Worm (Caenorhabditis elegans) whole organism, mixed stage, embryonic: ENCODE results near the gene ula-1.

Source experiments
- ceh-83 ChIP-seq: fragments of 200-800 bp; sonication (Bioruptor generic); optimal IDR thresholded peaks from 2 replicates; lab custom pipeline; 2018; ENCODE audit warnings: mild to moderate bottlenecking, missing genetic modification characterization, missing compliant biosample characterization
- ces-1 ChIP-seq: fragments of 150-350 bp; optimal IDR thresholded peaks from 2 replicates; lab custom pipeline; 2014; ENCODE audit warnings: missing biosample characterization, missing genetic modification reagents, missing genetic modification characterization
- elt-3 ChIP-seq: fragments of 150-350 bp; optimal IDR thresholded peaks from 2 replicates; lab custom pipeline; 2014; ENCODE audit warnings: missing biosample characterization, missing genetic modification characterization
- ham-2 ChIP-seq: fragments of 200-800 bp; sonication (Bioruptor generic); optimal IDR thresholded peaks from 2 replicates; lab custom pipeline; 2018; ENCODE audit warnings: mild to moderate bottlenecking, missing genetic modification characterization, missing compliant biosample characterization
- lin-13 ChIP-seq: fragments of 150-350 bp; optimal IDR thresholded peaks from 2 replicates; lab custom pipeline; 2014; ENCODE audit warnings: missing biosample characterization, missing genetic modification characterization
- mep-1 ChIP-seq: fragments of 150-350 bp; optimal IDR thresholded peaks from 2 replicates; lab custom pipeline; 2017; ENCODE audit warnings: missing biosample characterization, missing genetic modification reagents, missing genetic modification characterization, inconsistent platforms
- nhr-12 ChIP-seq: fragments of 150-350 bp; optimal IDR thresholded peaks from 2 replicates; lab custom pipeline; 2014; ENCODE audit warnings: missing biosample characterization, missing genetic modification characterization
- nhr-28 ChIP-seq: fragments of 150-350 bp; optimal IDR thresholded peaks from 2 replicates; lab custom pipeline; 2014; ENCODE audit warnings: missing biosample characterization, missing genetic modification characterization
- nhr-76 ChIP-seq: sonication (generic microtip); optimal IDR thresholded peaks from 2 replicates; lab custom pipeline; 2017; ENCODE audit warnings: missing biosample characterization, missing genetic modification characterization
- sptf-1 ChIP-seq: sonication (generic microtip); optimal IDR thresholded peaks from 2 replicates; lab custom pipeline; 2017; ENCODE audit warnings: mild to moderate bottlenecking, missing genetic modification characterization, moderate library complexity, missing compliant biosample characterization
- unc-39 ChIP-seq: fragments of 150-350 bp; optimal IDR thresholded peaks from 2 replicates; lab custom pipeline; 2014; ENCODE audit warnings: missing biosample characterization, missing genetic modification characterization
- unc-62 ChIP-seq: fragments of 150-350 bp; optimal IDR thresholded peaks from 2 replicates; lab custom pipeline; 2014; ENCODE audit warnings: missing biosample characterization, missing genetic modification reagents, missing genetic modification characterization
- ztf-11 ChIP-seq: fragments of 150-350 bp; optimal IDR thresholded peaks from 2 replicates; lab custom pipeline; 2014; ENCODE audit warnings: missing biosample characterization, missing genetic modification characterization

DNA sequence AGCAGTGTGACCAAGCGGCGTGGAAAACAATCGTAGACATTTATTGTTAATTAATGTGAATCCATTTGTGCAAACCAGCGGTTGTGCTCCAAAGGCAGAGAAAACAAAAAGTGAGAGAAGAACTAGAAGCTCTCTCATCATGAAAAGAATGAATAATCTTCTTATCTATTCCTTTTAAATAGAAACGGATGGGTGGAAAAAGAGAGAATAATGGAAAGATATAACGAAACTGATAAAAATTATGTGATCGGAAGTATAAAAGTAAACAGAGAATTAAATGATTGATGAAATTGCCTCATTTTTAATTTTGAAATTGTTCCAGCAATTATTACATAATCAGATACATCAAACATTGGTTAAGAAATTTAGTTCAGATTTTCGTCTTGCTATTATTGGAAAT lies 36.7 kb downstream of the ula-1 start, which contains the start of gene clec-5:
- no peak for TF ChIP-seq mep-1
- TF ChIP-seq nhr-76 (tag; lab: Kevin White, UChicago) = no peak
- TF ChIP-seq unc-39 (tag; lab: Kevin White, UChicago) = no peak
- no peak for TF ChIP-seq ham-2 (GFP tag; lab: Kevin White, UChicago)
- TF ChIP-seq lin-13 (tag; lab: Kevin White, UChicago) = no peak
- TF ChIP-seq ztf-11 (tag; lab: Kevin White, UChicago) = no peak
- TF ChIP-seq nhr-28 = no peak
- TF ChIP-seq elt-3 (tag; lab: Kevin White, UChicago) = no peak
- TF ChIP-seq ces-1 (GFP tag; lab: Kevin White, UChicago) = no peak
- no peak for TF ChIP-seq unc-62 (GFP tag; lab: Kevin White, UChicago)
- no peak for TF ChIP-seq sptf-1 (tag; lab: Kevin White, UChicago)
- TF ChIP-seq ceh-83 (GFP tag; lab: Kevin White, UChicago) = no peak
- no peak for TF ChIP-seq nhr-12 (tag; lab: Kevin White, UChicago)
